Worm (Caenorhabditis elegans): ENCODE measurements around the gene nhr-21.
A peak's percentile ranks its signal among the peaks of the same experiment; 100 is the strongest.

Gene nhr-21

ce11 chrII:7392052-7392694, 53.1 kb downstream of the nhr-21 start:
- TF ChIP-seq dpff-1 (tag; optimal IDR thresholded peaks at IDR 0.05) (no peak), attf-3 (GFP tag; conservative IDR thresholded peaks at IDR 0.05) (no peak), tbx-9 (tag; optimal IDR thresholded peaks at IDR 0.05; ENCODE audit: borderline replicate concordance) (no peak), nhr-120 (GFP tag; IDR thresholded peaks at IDR 0.05) (no peak), B0261.1 (tag; optimal IDR thresholded peaks at IDR 0.05) (no peak), B0019.2 (GFP tag; conservative IDR thresholded peaks at IDR 0.05) (no peak), let-607 (tag; optimal IDR thresholded peaks at IDR 0.05) (no peak), madf-6 (GFP tag; IDR thresholded peaks at IDR 0.05) (no peak), ceh-79 (tag; optimal IDR thresholded peaks at IDR 0.05) (no peak), snpc-1.1 (tag; optimal IDR thresholded peaks at IDR 0.05; ENCODE audit: insufficient read depth) (no peak), F57A8.1 (GFP tag; optimal IDR thresholded peaks at IDR 0.05) (no peak), F52B5.7 (tag; optimal IDR thresholded peaks at IDR 0.05) (no peak), madf-3 (GFP tag; IDR thresholded peaks at IDR 0.05) (no peak), F49E8.2 (tag; optimal IDR thresholded peaks at IDR 0.05; ENCODE audit: insufficient read depth) (no peak), ZK185.1 (tag; optimal IDR thresholded peaks at IDR 0.05; ENCODE audit: poor library complexity, severe bottlenecking) (peak; percentile 21), nfya-1 (tag; optimal IDR thresholded peaks at IDR 0.05; ENCODE audit: borderline replicate concordance, insufficient read depth) (no peak), hmg-20 (GFP tag; IDR thresholded peaks at IDR 0.05) (no peak), atf-7 (tag; optimal IDR thresholded peaks at IDR 0.05) (no peak), ama-1 (optimal IDR thresholded peaks at IDR 0.05) (no peak), ama-1 (GFP tag; optimal IDR thresholded peaks at IDR 0.05) (no peak), ceh-27 (GFP tag; optimal IDR thresholded peaks at IDR 0.05) (peak; percentile 61), F10E7.11 (tag; optimal IDR thresholded peaks at IDR 0.05) (no peak), ekl-4 (GFP tag; IDR thresholded peaks at IDR 0.05) (0 out of 2 replicates have a peak, but pooled peaks have one; percentile 50), nfyb-1 (GFP tag; IDR thresholded peaks at IDR 0.05) (0 out of 2 replicates have a peak, but pooled peaks have one; percentile 46), gei-17 (GFP tag; optimal IDR thresholded peaks at IDR 0.05) (no peak), ztf-22 (GFP tag; optimal IDR thresholded peaks at IDR 0.05) (no peak), ceh-40 (GFP tag; IDR thresholded peaks at IDR 0.05) (no peak), dox-1 (GFP tag; IDR thresholded peaks at IDR 0.05) (no peak), nfya-2 (GFP tag; IDR thresholded peaks at IDR 0.05) (no peak), egl-18 (GFP tag; IDR thresholded peaks at IDR 0.05) (no peak), Y53G8AR.9 (GFP tag; conservative IDR thresholded peaks at IDR 0.05) (0 out of 2 replicates have a peak, but pooled peaks have one; percentile 48), hmg-1.2 (GFP tag; IDR thresholded peaks at IDR 0.05) (peak; percentile 64; the same call in 1 of the 2 replicates), Y79H2A.3 (GFP tag; conservative IDR thresholded peaks at IDR 0.05) (no peak), mel-28 (tag; optimal IDR thresholded peaks at IDR 0.05; ENCODE audit: borderline replicate concordance) (no peak), fkh-3 (tag; optimal IDR thresholded peaks at IDR 0.05) (no peak), tlf-1 (GFP tag; optimal IDR thresholded peaks at IDR 0.05) (no peak), lag-1 (GFP tag; IDR thresholded peaks at IDR 0.05) (no peak), ets-4 (GFP tag; optimal IDR thresholded peaks at IDR 0.05) (peak; percentile 25), K11D2.4 (GFP tag; IDR thresholded peaks at IDR 0.05) (no peak), lsy-27 (tag; optimal IDR thresholded peaks at IDR 0.05; ENCODE audit: borderline replicate concordance, insufficient read depth) (no peak), lin-26 (GFP tag; IDR thresholded peaks at IDR 0.05) (no peak), ztf-18 (tag; optimal IDR thresholded peaks at IDR 0.05) (peak; percentile 2), rec-8 (tag; optimal IDR thresholded peaks at IDR 0.05) (no peak), F57C9.4 (tag; optimal IDR thresholded peaks at IDR 0.05) (no peak), hlh-12 (tag; optimal IDR thresholded peaks at IDR 0.05) (no peak), F39B2.1 (GFP tag; IDR thresholded peaks at IDR 0.05) (no peak), F23B12.7 (tag; optimal IDR thresholded peaks at IDR 0.05; ENCODE audit: insufficient read depth) (no peak)
